Fruit fly (Drosophila melanogaster) whole organism: Measurements from ENCODE around the gene Elba1.

Source experiments
- CG8478 ChIP-seq: fragments of >200 bp; optimal IDR thresholded peaks from 2 replicates; lab custom pipeline; 2018; ENCODE audit warnings: inconsistent platforms
- Dll ChIP-seq: fragments of >200 bp; optimal IDR thresholded peaks from 2 replicates; lab custom pipeline; 2017
- EcR ChIP-seq, 2 experiments: fragments of >200 bp; optimal IDR thresholded peaks; 2 replicates each; lab custom pipeline; 2017; ENCODE audit warnings: missing biosample characterization in 2 of 2, missing genetic modification characterization in 2 of 2, missing genetic modification reagents in 2 of 2
- pan ChIP-seq: fragments of >200 bp; optimal IDR thresholded peaks from 2 replicates; lab custom pipeline; 2017
- psq ChIP-seq: fragments of >200 bp; optimal IDR thresholded peaks from 2 replicates; lab custom pipeline; 2017

DNA sequence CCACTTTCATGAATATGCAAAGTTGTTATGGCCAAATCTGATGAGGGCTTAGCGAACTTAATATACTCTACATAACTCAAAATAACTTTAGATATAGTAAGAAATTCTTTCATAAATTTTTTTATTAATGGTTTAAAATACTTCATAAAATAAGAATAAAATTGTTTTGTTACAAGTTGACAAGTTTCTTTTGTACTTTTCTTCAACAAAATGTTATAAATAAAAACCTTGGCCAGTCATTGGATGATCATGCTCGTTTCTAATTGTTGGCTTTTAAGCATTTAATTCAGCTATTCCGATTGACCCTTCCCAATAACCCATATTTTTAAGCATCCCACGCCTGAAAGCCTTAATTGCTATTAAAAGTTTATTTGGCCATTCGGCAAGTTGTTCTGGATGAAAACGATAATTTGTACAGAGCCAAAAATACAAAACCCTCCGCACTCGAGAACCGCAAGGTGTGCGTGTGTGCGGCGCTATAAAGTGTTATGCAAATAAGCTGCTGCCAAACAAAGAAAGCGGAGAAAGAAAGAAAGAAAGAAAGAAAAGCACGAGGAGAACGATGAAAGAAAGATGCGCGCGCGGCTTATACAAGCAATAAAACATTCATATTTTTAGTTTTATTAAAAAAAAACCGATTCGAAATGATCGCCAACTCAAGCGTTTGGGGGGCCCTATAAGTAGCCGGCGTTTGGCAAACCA is 33.4 kb downstream of the Elba1 start, which contains the start of gene CG3355:
- TF ChIP-seq pan (lab: Kevin White, UChicago) = no peak
- no peak for TF ChIP-seq Dll (lab: Kevin White, UChicago)
- no peak for TF ChIP-seq EcR (GFP tag; optimal IDR thresholded peaks at IDR 0.05; lab: Kevin White, UChicago)
- no peak for TF ChIP-seq psq (lab: Kevin White, UChicago)
- no peak for TF ChIP-seq CG8478 (lab: Kevin White, UChicago)
